Fruit fly (Drosophila melanogaster) whole organism, embryonic: ENCODE measurements around the gene Nf-YA.

Source experiments
- Atf6 ChIP-seq: fragments of 200-800 bp; sonication (Bioruptor generic); IDR thresholded peaks from 2 replicates; pipeline ENCODE4 v1.3.6; 2022; ENCODE audit warnings: missing biosample characterization, missing genetic modification characterization
- Awh ChIP-seq: fragments of 200-800 bp; sonication (Bioruptor generic); IDR thresholded peaks from 2 replicates; pipeline ENCODE4, ENCODE4 v1.3.6; 2022; ENCODE audit warnings: missing biosample characterization, missing genetic modification characterization
- BtbVII ChIP-seq: fragments of 200-800 bp; sonication (Bioruptor generic); optimal IDR thresholded peaks from 3 replicates; lab custom pipeline; 2017; ENCODE audit warnings: missing biosample characterization, mild to moderate bottlenecking, missing genetic modification characterization
- CG10274 ChIP-seq: fragments of 200-800 bp; sonication (Bioruptor generic); optimal IDR thresholded peaks from 3 replicates; lab custom pipeline; 2017; ENCODE audit warnings: missing biosample characterization, mild to moderate bottlenecking, missing genetic modification characterization
- CG11085 ChIP-seq: fragments of 200-800 bp; sonication (Bioruptor generic); IDR thresholded peaks from 2 replicates; pipeline ENCODE4 v1.3.6; 2022; ENCODE audit warnings: missing biosample characterization, missing genetic modification characterization
- CG12071 ChIP-seq: fragments of 200-800 bp; sonication (Bioruptor generic); optimal IDR thresholded peaks from 3 replicates; lab custom pipeline; 2018; ENCODE audit warnings: missing biosample characterization, mild to moderate bottlenecking, missing genetic modification characterization
- CG12155 ChIP-seq: fragments of 200-800 bp; sonication (Bioruptor generic); optimal IDR thresholded peaks from 3 replicates; lab custom pipeline; 2016; ENCODE audit warnings: missing biosample characterization, missing genetic modification characterization
- CG13296 ChIP-seq: fragments of 200-800 bp; sonication (Bioruptor generic); optimal IDR thresholded peaks from 3 replicates; lab custom pipeline; 2018; ENCODE audit warnings: missing biosample characterization, mild to moderate bottlenecking, missing genetic modification characterization
- CG13424 ChIP-seq: fragments of 200-800 bp; sonication (Bioruptor generic); optimal IDR thresholded peaks from 2 replicates; lab custom pipeline; 2019; ENCODE audit warnings: missing biosample characterization, mild to moderate bottlenecking, missing genetic modification characterization, moderate library complexity
- CG14965 ChIP-seq: fragments of 200-800 bp; sonication (Bioruptor generic); optimal IDR thresholded peaks from 2 replicates; lab custom pipeline; 2016; ENCODE audit warnings: missing biosample characterization, missing genetic modification characterization, borderline replicate concordance
- CG15601 ChIP-seq: fragments of 200-800 bp; sonication (Bioruptor generic); optimal IDR thresholded peaks from 3 replicates; lab custom pipeline; 2019; ENCODE audit warnings: missing biosample characterization, mild to moderate bottlenecking, missing genetic modification characterization, moderate library complexity
- CG15696 ChIP-seq: fragments of 200-800 bp; sonication (Bioruptor generic); optimal IDR thresholded peaks from 2 replicates; lab custom pipeline; 2019; ENCODE audit warnings: missing biosample characterization, mild to moderate bottlenecking, missing genetic modification characterization, moderate library complexity
- CG1603 ChIP-seq: fragments of 200-800 bp; sonication (Bioruptor generic); optimal IDR thresholded peaks from 2 replicates; lab custom pipeline; 2019; ENCODE audit warnings: missing biosample characterization, mild to moderate bottlenecking, missing genetic modification characterization, moderate library complexity
- CG17328 ChIP-seq: fragments of 200-800 bp; sonication (Bioruptor generic); IDR thresholded peaks from 2 replicates; pipeline ENCODE4 v1.3.6; 2022; ENCODE audit warnings: missing biosample characterization, missing genetic modification characterization
- CG17612 ChIP-seq: fragments of 200-800 bp; sonication (Bioruptor generic); IDR thresholded peaks from 2 replicates; pipeline ENCODE4 v1.3.6; 2022; ENCODE audit warnings: missing biosample characterization, missing genetic modification characterization
- CG2116 ChIP-seq: fragments of 200-800 bp; sonication (Bioruptor generic); optimal IDR thresholded peaks from 3 replicates; lab custom pipeline; 2018; ENCODE audit warnings: missing biosample characterization, mild to moderate bottlenecking, missing genetic modification characterization
- CG2678 ChIP-seq: fragments of 200-800 bp; sonication (Bioruptor generic); optimal IDR thresholded peaks from 3 replicates; lab custom pipeline; 2019; ENCODE audit warnings: missing biosample characterization, mild to moderate bottlenecking, missing genetic modification characterization, moderate library complexity
- CG2889 ChIP-seq: fragments of 200-800 bp; sonication (Bioruptor generic); IDR thresholded peaks from 3 replicates; pipeline ENCODE4 v1.3.6; 2022; ENCODE audit warnings: missing biosample characterization, missing genetic modification characterization
- CG4328 ChIP-seq: fragments of 200-800 bp; sonication (Bioruptor generic); optimal IDR thresholded peaks from 3 replicates; lab custom pipeline; 2017; ENCODE audit warnings: missing biosample characterization, missing genetic modification reagents, missing genetic modification characterization
- CG4424 ChIP-seq: fragments of 200-800 bp; sonication (Bioruptor generic); optimal IDR thresholded peaks from 3 replicates; lab custom pipeline; 2016; ENCODE audit warnings: missing biosample characterization, missing genetic modification characterization
- CG6689 ChIP-seq: fragments of 200-800 bp; sonication (Bioruptor generic); IDR thresholded peaks from 2 replicates; pipeline ENCODE4 v1.3.6; 2022; ENCODE audit warnings: missing biosample characterization, missing genetic modification characterization
- CG7839 ChIP-seq: fragments of 200-800 bp; sonication (Bioruptor generic); optimal IDR thresholded peaks from 3 replicates; lab custom pipeline; 2018; ENCODE audit warnings: missing biosample characterization, mild to moderate bottlenecking, missing genetic modification characterization, moderate library complexity
- CG8281 ChIP-seq: fragments of 200-800 bp; sonication (Bioruptor generic); optimal IDR thresholded peaks from 2 replicates; lab custom pipeline; 2018; ENCODE audit warnings: missing biosample characterization, mild to moderate bottlenecking, missing genetic modification characterization, moderate library complexity
- CG8924 ChIP-seq: fragments of 200-800 bp; optimal IDR thresholded peaks from 3 replicates; lab custom pipeline; 2019; ENCODE audit warnings: missing biosample characterization, mild to moderate bottlenecking, missing genetic modification characterization, moderate library complexity
- CG9932 ChIP-seq: fragments of 200-800 bp; sonication (Bioruptor generic); IDR thresholded peaks from 2 replicates; pipeline ENCODE4 v1.3.6; 2022; ENCODE audit warnings: missing biosample characterization, missing genetic modification characterization
- Camta ChIP-seq: fragments of 200-800 bp; sonication (Bioruptor generic); optimal IDR thresholded peaks from 2 replicates; lab custom pipeline; 2016; ENCODE audit warnings: missing biosample characterization, missing genetic modification characterization
- D ChIP-seq, 2 experiments: fragments of 200-800 bp in 1 of 2; fragments of >200 bp in 1 of 2; sonication (Bioruptor generic) in 1 of 2; optimal IDR thresholded peaks; 2 replicates in 1 of 2; 3 replicates in 1 of 2; lab custom pipeline; 2017; ENCODE audit warnings: mild to moderate bottlenecking in 1 of 2, missing biosample characterization in 1 of 2, missing genetic modification characterization in 1 of 2, missing genetic modification reagents in 1 of 2
- D19A ChIP-seq: fragments of 200-800 bp; optimal IDR thresholded peaks from 3 replicates; lab custom pipeline; 2019; ENCODE audit warnings: missing biosample characterization, mild to moderate bottlenecking, missing genetic modification characterization, moderate library complexity
- D19B ChIP-seq: fragments of 200-800 bp; sonication (Bioruptor generic); optimal IDR thresholded peaks from 2 replicates; lab custom pipeline; 2017; ENCODE audit warnings: missing biosample characterization, mild to moderate bottlenecking, missing genetic modification characterization
- Fer3 ChIP-seq: fragments of 200-800 bp; sonication (Bioruptor generic); optimal IDR thresholded peaks from 2 replicates; lab custom pipeline; 2018; ENCODE audit warnings: missing biosample characterization, mild to moderate bottlenecking, missing genetic modification characterization, moderate library complexity
- Gug ChIP-seq: fragments of 200-800 bp; sonication (Bioruptor generic); IDR thresholded peaks from 4 replicates; pipeline ENCODE4 v1.3.6; 2022; ENCODE audit warnings: missing biosample characterization, missing genetic modification characterization
- Hey ChIP-seq: fragments of 200-800 bp; sonication (Bioruptor generic); optimal IDR thresholded peaks from 3 replicates; lab custom pipeline; 2018; ENCODE audit warnings: missing biosample characterization, mild to moderate bottlenecking, missing genetic modification characterization
- Hmr ChIP-seq: fragments of 200-800 bp; sonication (Bioruptor generic); optimal IDR thresholded peaks from 3 replicates; lab custom pipeline; 2017; ENCODE audit warnings: mild to moderate bottlenecking, missing biosample characterization, missing genetic modification reagents, missing genetic modification characterization
- Myb ChIP-seq: fragments of 200-800 bp; sonication (Bioruptor generic); optimal IDR thresholded peaks from 2 replicates; lab custom pipeline; 2016; ENCODE audit warnings: missing biosample characterization, missing genetic modification characterization
- bowl ChIP-seq: fragments of 200-800 bp; sonication (Bioruptor generic); IDR thresholded peaks from 2 replicates; pipeline ENCODE4 v1.3.6; 2022; ENCODE audit warnings: missing biosample characterization, missing genetic modification characterization
- btn ChIP-seq: fragments of 200-800 bp; sonication (Bioruptor generic); optimal IDR thresholded peaks from 2 replicates; lab custom pipeline; 2016; ENCODE audit warnings: missing biosample characterization, missing genetic modification characterization
- cato ChIP-seq: fragments of 200-800 bp; sonication (Bioruptor generic); optimal IDR thresholded peaks from 2 replicates; lab custom pipeline; 2016; ENCODE audit warnings: missing biosample characterization, missing genetic modification characterization, borderline replicate concordance
- chif ChIP-seq, 2 experiments: fragments of 200-800 bp; sonication (Bioruptor generic); optimal IDR thresholded peaks; 3 replicates each; lab custom pipeline; 2016; ENCODE audit warnings: missing biosample characterization in 2 of 2, missing genetic modification characterization in 2 of 2
- corto ChIP-seq: fragments of 200-800 bp; sonication (Bioruptor generic); optimal IDR thresholded peaks from 2 replicates; lab custom pipeline; 2016; ENCODE audit warnings: missing biosample characterization, mild to moderate bottlenecking, missing genetic modification characterization, moderate library complexity
- da ChIP-seq: fragments of 200-800 bp; sonication (Bioruptor generic); optimal IDR thresholded peaks from 2 replicates; lab custom pipeline; 2016; ENCODE audit warnings: missing biosample characterization, missing genetic modification characterization
- dimm ChIP-seq: fragments of 200-800 bp; sonication (Bioruptor generic); IDR thresholded peaks from 2 replicates; pipeline ENCODE4 v1.3.6; 2022; ENCODE audit warnings: missing biosample characterization, missing genetic modification characterization
- eve ChIP-seq, 2 experiments: fragments of >200 bp; optimal IDR thresholded peaks; 2 replicates each; lab custom pipeline; 2017; ENCODE audit warnings: missing biosample characterization in 2 of 2, missing genetic modification characterization in 2 of 2
- ftz-f1 ChIP-seq: fragments of 200-800 bp; sonication (Bioruptor generic); optimal IDR thresholded peaks from 2 replicates; lab custom pipeline; 2016; ENCODE audit warnings: missing biosample characterization, missing genetic modification characterization
- gcm2 ChIP-seq: fragments of 200-800 bp; sonication (Bioruptor generic); optimal IDR thresholded peaks from 2 replicates; lab custom pipeline; 2016; ENCODE audit warnings: missing biosample characterization, missing genetic modification characterization
- nerfin-1 ChIP-seq: fragments of 200-800 bp; sonication (Bioruptor generic); optimal IDR thresholded peaks from 3 replicates; lab custom pipeline; 2019; ENCODE audit warnings: missing biosample characterization, mild to moderate bottlenecking, missing genetic modification characterization, moderate library complexity
- nerfin-2 ChIP-seq: fragments of 200-800 bp; sonication (Bioruptor generic); IDR thresholded peaks from 2 replicates; pipeline ENCODE4 v1.3.6; 2022; ENCODE audit warnings: missing biosample characterization, missing genetic modification characterization; ENCODE audit not compliant: partially characterized antibody
- oc ChIP-seq: fragments of 200-800 bp; sonication (Bioruptor generic); optimal IDR thresholded peaks from 2 replicates; lab custom pipeline; 2018; ENCODE audit warnings: missing biosample characterization, mild to moderate bottlenecking, missing genetic modification characterization, moderate library complexity
- onecut ChIP-seq: fragments of 200-800 bp; sonication (Bioruptor generic); IDR thresholded peaks from 2 replicates; pipeline ENCODE4 v1.3.6; 2022; ENCODE audit warnings: missing biosample characterization, missing genetic modification characterization
- pum ChIP-seq: fragments of 200-800 bp; sonication (Bioruptor generic); optimal IDR thresholded peaks from 2 replicates; lab custom pipeline; 2016; ENCODE audit warnings: missing biosample characterization, missing genetic modification characterization
- repo ChIP-seq: fragments of 200-800 bp; sonication (Bioruptor generic); optimal IDR thresholded peaks from 2 replicates; lab custom pipeline; 2016; ENCODE audit warnings: missing biosample characterization, missing genetic modification characterization
- wdn ChIP-seq: fragments of 200-800 bp; sonication (Bioruptor generic); IDR thresholded peaks from 2 replicates; pipeline ENCODE4 v1.3.6; 2022; ENCODE audit warnings: missing biosample characterization, missing genetic modification characterization

Nf-YA gene

dm6 chr3L:9455819-9456388, 13.8 kb upstream of the Nf-YA start, which contains the start of the genes phol and CG3552 (continued):
- no peak for TF ChIP-seq nerfin-2 (GFP tag; lab: Robert Waterston, UW)
- no peak for TF ChIP-seq CG14965 (GFP tag; lab: Kevin White, UChicago)
- TF ChIP-seq CG4424 (GFP tag; lab: Kevin White, UChicago) = no peak
- peak; percentile 25 for TF ChIP-seq Myb (GFP tag; lab: Kevin White, UChicago)
- TF ChIP-seq Hey (tag; lab: Kevin White, UChicago) = no peak
- TF ChIP-seq D (optimal IDR thresholded peaks at IDR 0.05; lab: Kevin White, UChicago) = no peak
- TF ChIP-seq D (GFP tag; optimal IDR thresholded peaks at IDR 0.05; lab: Kevin White, UChicago) = no peak
- TF ChIP-seq CG13296 (GFP tag; lab: Kevin White, UChicago) = peak; percentile 9
- no peak for TF ChIP-seq CG12155 (GFP tag; lab: Kevin White, UChicago)
- no peak for TF ChIP-seq CG8281 (tag; lab: Kevin White, UChicago)
- TF ChIP-seq D19B (GFP tag; lab: Kevin White, UChicago) = no peak
- TF ChIP-seq repo (GFP tag; lab: Kevin White, UChicago) = no peak
- no peak for TF ChIP-seq pum
- TF ChIP-seq CG1603 (tag; lab: Kevin White, UChicago) = peak; percentile 73
- TF ChIP-seq CG17328 (GFP tag; lab: Robert Waterston, UW) = no peak
- TF ChIP-seq wdn (GFP tag; lab: Robert Waterston, UW) = no peak
- TF ChIP-seq CG2678 (tag; lab: Kevin White, UChicago) = peak; percentile 2
- TF ChIP-seq CG4328 (GFP tag; lab: Kevin White, UChicago) = no peak
- TF ChIP-seq CG2116 (GFP tag; lab: Kevin White, UChicago) = peak; percentile 98
- peak; percentile 10 for TF ChIP-seq CG13424 (tag; lab: Kevin White, UChicago)
- TF ChIP-seq D19A (tag; lab: Kevin White, UChicago) = no peak
- no peak for TF ChIP-seq CG2889 (GFP tag; lab: Robert Waterston, UW)
- TF ChIP-seq eve (GFP tag; optimal IDR thresholded peaks at IDR 0.05; lab: Kevin White, UChicago) = no peak
- no peak for TF ChIP-seq CG6689
- TF ChIP-seq BtbVII (GFP tag; lab: Kevin White, UChicago) = no peak
- TF ChIP-seq Awh (GFP tag; lab: Robert Waterston, UW) = no peak
- TF ChIP-seq CG8924 (tag; lab: Kevin White, UChicago) = peak; percentile 51
- no peak for TF ChIP-seq Camta (GFP tag; lab: Kevin White, UChicago)
- no peak for TF ChIP-seq Hmr (GFP tag; lab: Kevin White, UChicago)
- no peak for TF ChIP-seq Atf6 (GFP tag; lab: Robert Waterston, UW)
- no peak for TF ChIP-seq corto (GFP tag; lab: Kevin White, UChicago)
- no peak for TF ChIP-seq CG15601 (tag; lab: Kevin White, UChicago)
- TF ChIP-seq CG11085 (GFP tag; lab: Robert Waterston, UW) = no peak
- no peak for TF ChIP-seq onecut
- TF ChIP-seq da = no peak
- TF ChIP-seq CG10274 = no peak
- no peak for TF ChIP-seq Gug (GFP tag; lab: Robert Waterston, UW)
- no peak for TF ChIP-seq CG7839 (tag; lab: Kevin White, UChicago)
- no peak for TF ChIP-seq gcm2
- no peak for TF ChIP-seq chif (GFP tag; optimal IDR thresholded peaks at IDR 0.05; lab: Kevin White, UChicago)
- no peak for TF ChIP-seq bowl (GFP tag; lab: Robert Waterston, UW)
- no peak for TF ChIP-seq CG9932 (GFP tag; lab: Robert Waterston, UW)
- TF ChIP-seq CG12071 = no peak
- TF ChIP-seq btn = no peak
- no peak for TF ChIP-seq CG15696 (tag; lab: Kevin White, UChicago)
- TF ChIP-seq cato (GFP tag; lab: Kevin White, UChicago) = no peak
- TF ChIP-seq ftz-f1 = no peak
- no peak for TF ChIP-seq Fer3 (tag; lab: Kevin White, UChicago)
- TF ChIP-seq dimm (GFP tag; lab: Robert Waterston, UW) = no peak
- TF ChIP-seq nerfin-1 (tag; lab: Kevin White, UChicago) = peak; percentile 10
- TF ChIP-seq oc (tag; lab: Kevin White, UChicago) = no peak
- no peak for TF ChIP-seq CG17612 (GFP tag; lab: Robert Waterston, UW)
